Fruit fly (Drosophila melanogaster): Measurements from ENCODE around the gene CG10352.

The CG10352 gene

DNA sequence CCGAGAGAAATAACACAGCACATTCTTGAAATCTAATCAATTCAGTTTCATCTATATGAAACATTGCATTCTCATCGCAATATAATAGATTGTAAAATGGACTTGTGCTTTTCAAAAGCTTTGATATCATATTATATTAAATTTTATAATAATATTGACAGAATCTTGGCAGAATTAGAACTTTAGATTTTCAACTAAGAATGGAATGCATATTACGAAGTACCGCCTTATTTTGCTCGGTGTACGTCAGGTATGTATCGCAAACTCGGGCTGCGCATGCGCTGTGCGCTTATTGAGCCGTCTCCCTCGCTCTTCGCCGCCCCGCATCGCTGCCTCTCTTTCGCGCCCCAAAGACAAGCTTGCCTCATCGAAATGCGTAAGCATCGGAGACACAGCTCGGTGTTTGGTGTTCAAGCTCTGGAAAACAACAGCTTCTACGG, 38.2 kb upstream of the CG10352 start (continued):
- TF ChIP-seq CG2199 (GFP tag; IDR thresholded peaks at IDR 0.05): peak; percentile 72; the same call in 1 of the 3 replicates
- TF ChIP-seq CG30020 (tag; optimal IDR thresholded peaks at IDR 0.05): peak; percentile 73
- TF ChIP-seq Nf-YC (tag; optimal IDR thresholded peaks at IDR 0.05): peak; percentile 88
- TF ChIP-seq tll (GFP tag; optimal IDR thresholded peaks at IDR 0.05): peak in 1 of 2 experiments; percentile 38
- TF ChIP-seq stc (GFP tag; IDR thresholded peaks at IDR 0.05): peak; percentile 88
- peak; percentile 75 for TF ChIP-seq CG11085 (GFP tag; IDR thresholded peaks at IDR 0.05)
- TF ChIP-seq CG3407 (GFP tag; optimal IDR thresholded peaks at IDR 0.05): peak; percentile 82
- TF ChIP-seq emc (GFP tag; optimal IDR thresholded peaks at IDR 0.05): no peak
- peak; percentile 76; the same call in 2 of the 3 replicates for TF ChIP-seq H15 (GFP tag; IDR thresholded peaks at IDR 0.05)
- peak; percentile 64 for TF ChIP-seq Rx (GFP tag; IDR thresholded peaks at IDR 0.05)
- peak; percentile 64 for TF ChIP-seq peb (GFP tag; IDR thresholded peaks at IDR 0.05)
- TF ChIP-seq ssp (GFP tag; IDR thresholded peaks at IDR 0.05): peak; percentile 78
- peak; percentile 91 for TF ChIP-seq tap (tag; optimal IDR thresholded peaks at IDR 0.05)
- peak; percentile 86 for TF ChIP-seq org-1 (GFP tag; optimal IDR thresholded peaks at IDR 0.05)
- peak; percentile 86 for TF ChIP-seq Fer3 (tag; optimal IDR thresholded peaks at IDR 0.05)
- TF ChIP-seq schlank (tag; optimal IDR thresholded peaks at IDR 0.05): peak; percentile 73
- TF ChIP-seq CG16815 (GFP tag; optimal IDR thresholded peaks at IDR 0.05): peak; percentile 89
- no peak for TF ChIP-seq sima (GFP tag; optimal IDR thresholded peaks at IDR 0.05)
- TF ChIP-seq CG10565 (GFP tag; optimal IDR thresholded peaks at IDR 0.05): no peak
- no peak for TF ChIP-seq HLHmδ (GFP tag; optimal IDR thresholded peaks at IDR 0.05)
- peak; percentile 61 for TF ChIP-seq ac (GFP tag; optimal IDR thresholded peaks at IDR 0.05)
- no peak for TF ChIP-seq inv (GFP tag; IDR thresholded peaks at IDR 0.05; ENCODE audit: partially characterized antibody)
- TF ChIP-seq CG31388 (GFP tag; optimal IDR thresholded peaks at IDR 0.05): peak; percentile 6
- TF ChIP-seq CG12744 (GFP tag; optimal IDR thresholded peaks at IDR 0.05): no peak
- TF ChIP-seq bab2 (GFP tag; optimal IDR thresholded peaks at IDR 0.05): peak; percentile 22
- no peak for TF ChIP-seq gcm2 (GFP tag; optimal IDR thresholded peaks at IDR 0.05)
- TF ChIP-seq NFAT (GFP tag; IDR thresholded peaks at IDR 0.05): peak; percentile 59
- peak; percentile 95 for TF ChIP-seq CG10979 (tag; optimal IDR thresholded peaks at IDR 0.05)
- TF ChIP-seq crol (GFP tag; IDR thresholded peaks at IDR 0.05): peak; percentile 34; the same call in 1 of the 2 replicates
- TF ChIP-seq CG11456 (GFP tag; IDR thresholded peaks at IDR 0.05): 0 out of 3 replicates have a peak, but pooled peaks have one; percentile 53
- no peak for TF ChIP-seq br (optimal IDR thresholded peaks at IDR 0.05)
- TF ChIP-seq CG12942 (GFP tag; optimal IDR thresholded peaks at IDR 0.05): peak; percentile 64
- TF ChIP-seq bsh (GFP tag; optimal IDR thresholded peaks at IDR 0.05): peak; percentile 63 to 90
- TF ChIP-seq kah (GFP tag; optimal IDR thresholded peaks at IDR 0.05): peak; percentile 79
- peak; percentile 6 for TF ChIP-seq vfl (GFP tag; optimal IDR thresholded peaks at IDR 0.05)
- peak; percentile 81 for TF ChIP-seq CG2202 (tag; optimal IDR thresholded peaks at IDR 0.05)
- TF ChIP-seq CG10267 (tag; optimal IDR thresholded peaks at IDR 0.05): peak; percentile 87
- TF ChIP-seq ase (GFP tag; IDR thresholded peaks at IDR 0.05): no peak; the same call in none of the 3 replicates
- peak; percentile 97 for TF ChIP-seq CG2712 (tag; optimal IDR thresholded peaks at IDR 0.05)
- TF ChIP-seq az2 (GFP tag; optimal IDR thresholded peaks at IDR 0.05): peak; percentile 80
- no peak for TF ChIP-seq bbx (GFP tag; IDR thresholded peaks at IDR 0.05; ENCODE audit: partially characterized antibody)
- 0 out of 2 replicates have a peak, but pooled peaks have one; percentile 15 for TF ChIP-seq CG16779 (GFP tag; IDR thresholded peaks at IDR 0.05)
- TF ChIP-seq CrebB (tag; optimal IDR thresholded peaks at IDR 0.05): peak; percentile 63
- TF ChIP-seq CG13894 (tag; optimal IDR thresholded peaks at IDR 0.05): peak; percentile 73
- no peak for TF ChIP-seq luna (GFP tag; optimal IDR thresholded peaks at IDR 0.05)
- no peak for TF ChIP-seq dm (GFP tag; optimal IDR thresholded peaks at IDR 0.05)
- no peak for TF ChIP-seq Side (GFP tag; optimal IDR thresholded peaks at IDR 0.05)
- TF ChIP-seq PHDP (tag; optimal IDR thresholded peaks at IDR 0.05): peak; percentile 90
- TF ChIP-seq Hr51 (GFP tag; optimal IDR thresholded peaks at IDR 0.05): peak; percentile 42 to 93
- peak; percentile 81 for TF ChIP-seq Aef1 (GFP tag; IDR thresholded peaks at IDR 0.05)
- TF ChIP-seq mirr (GFP tag; optimal IDR thresholded peaks at IDR 0.05): peak; percentile 48

Measured in whole organism, embryonic.